Worm (Caenorhabditis elegans): ENCODE results near the gene vps-33.1.

- TF ChIP-seq flt-1 (GFP tag; IDR thresholded peaks at IDR 0.05) (no peak), hmbx-1 (tag; optimal IDR thresholded peaks at IDR 0.05) (no peak), ama-1 (optimal IDR thresholded peaks at IDR 0.05) (no peak), F13C5.2 (tag; optimal IDR thresholded peaks at IDR 0.05) (no peak)
Measured at ce11 chrIII:8689143-8689542, 11.6 kb upstream of the vps-33.1 start.

Data from whole organism, early embryonic.